Worm (Caenorhabditis elegans) whole organism, young adult: Measurements from ENCODE around the gene ints-6.

ENCODE experiments used
- C06A6.2 ChIP-seq: fragments of 200-800 bp; sonication (Bioruptor generic); conservative IDR thresholded peaks from 2 replicates; pipeline ENCODE4 v1.3.6; 2022; ENCODE audit warnings: missing genetic modification characterization, missing compliant biosample characterization
- D2030.7 ChIP-seq: fragments of 200-800 bp; sonication (Bioruptor generic); IDR thresholded peaks from 2 replicates; pipeline ENCODE4 v1.3.6; 2022; ENCODE audit warnings: missing genetic modification reagents, missing genetic modification characterization, missing compliant biosample characterization
- F33H1.4 ChIP-seq: fragments of 200-800 bp; sonication (Bioruptor generic); IDR thresholded peaks from 2 replicates; pipeline ENCODE4 v1.3.6; 2022; ENCODE audit warnings: missing genetic modification reagents, missing genetic modification characterization, missing compliant biosample characterization
- F37B4.10 ChIP-seq: fragments of 200-800 bp; sonication (Bioruptor generic); IDR thresholded peaks from 2 replicates; pipeline ENCODE4 v1.3.6; 2022; ENCODE audit warnings: missing genetic modification characterization, missing compliant biosample characterization
- F52B5.7 ChIP-seq: sonication (generic microtip); optimal IDR thresholded peaks from 2 replicates; lab custom pipeline; 2016; ENCODE audit warnings: mild to moderate bottlenecking, missing genetic modification characterization, missing compliant biosample characterization
- F57A8.1 ChIP-seq: fragments of 200-800 bp; sonication (Bioruptor generic); optimal IDR thresholded peaks from 2 replicates; lab custom pipeline; 2018; ENCODE audit warnings: mild to moderate bottlenecking, missing genetic modification characterization, moderate library complexity, missing compliant biosample characterization
- T07F8.4 ChIP-seq: sonication (generic microtip); optimal IDR thresholded peaks from 2 replicates; lab custom pipeline; 2016; ENCODE audit warnings: mild to moderate bottlenecking, missing genetic modification characterization, moderate library complexity, missing compliant biosample characterization
- Y53G8AR.9 ChIP-seq: fragments of 200-800 bp; sonication (Bioruptor generic); conservative IDR thresholded peaks from 2 replicates; pipeline ENCODE4 v1.3.6; 2022; ENCODE audit warnings: missing genetic modification reagents, missing genetic modification characterization, missing compliant biosample characterization
- Y56A3A.18 ChIP-seq: fragments of 200-800 bp; sonication (Bioruptor generic); IDR thresholded peaks from 2 replicates; pipeline ENCODE4 v1.3.6; 2022; ENCODE audit warnings: missing genetic modification reagents, missing genetic modification characterization, missing compliant biosample characterization
- Y67H2A.10 ChIP-seq: fragments of 200-800 bp; sonication (Bioruptor generic); conservative IDR thresholded peaks from 2 replicates; pipeline ENCODE4 v1.3.6; 2022; ENCODE audit warnings: missing genetic modification reagents, missing genetic modification characterization, missing compliant biosample characterization
- Y79H2A.3 ChIP-seq: fragments of 200-800 bp; sonication (Bioruptor generic); conservative IDR thresholded peaks from 2 replicates; pipeline ENCODE4 v1.3.6; 2022; ENCODE audit warnings: missing genetic modification reagents, missing genetic modification characterization, missing compliant biosample characterization
- ZK185.1 ChIP-seq: sonication (generic microtip); optimal IDR thresholded peaks from 2 replicates; lab custom pipeline; 2016; ENCODE audit warnings: mild to moderate bottlenecking, missing genetic modification characterization, missing compliant biosample characterization; ENCODE audit not compliant: poor library complexity, severe bottlenecking
- akir-1 ChIP-seq: fragments of 200-800 bp; sonication (Bioruptor generic); optimal IDR thresholded peaks from 2 replicates; lab custom pipeline; 2018; ENCODE audit warnings: mild to moderate bottlenecking, missing genetic modification characterization, moderate library complexity, missing compliant biosample characterization
- attf-3 ChIP-seq: fragments of 200-800 bp; sonication (Bioruptor generic); conservative IDR thresholded peaks from 2 replicates; pipeline ENCODE4 v1.3.6; 2022; ENCODE audit warnings: missing genetic modification reagents, missing genetic modification characterization, missing compliant biosample characterization
- bed-1 ChIP-seq: fragments of 200-800 bp; sonication (Bioruptor generic); IDR thresholded peaks from 2 replicates; pipeline ENCODE4 v1.3.6; 2022; ENCODE audit warnings: missing genetic modification reagents, missing genetic modification characterization, missing compliant biosample characterization
- cebp-1 ChIP-seq, 2 experiments: fragments of 200-800 bp in 1 of 2; sonication (Bioruptor generic) in 1 of 2; sonication (generic microtip) in 1 of 2; IDR thresholded peaks in 1 of 2; optimal IDR thresholded peaks in 1 of 2; 2 replicates each; pipeline versions ENCODE4 v1.3.6 to Lab custom; 2017 to 2022; ENCODE audit warnings: missing compliant biosample characterization in 2 of 2, missing genetic modification characterization in 2 of 2, mild to moderate bottlenecking in 1 of 2, missing genetic modification reagents in 1 of 2, moderate library complexity in 1 of 2
- cebp-2 ChIP-seq: fragments of 200-800 bp; sonication (Bioruptor generic); IDR thresholded peaks from 2 replicates; pipeline ENCODE4 v1.3.6; 2022; ENCODE audit warnings: missing genetic modification characterization, missing compliant biosample characterization
- ceh-27 ChIP-seq: fragments of 200-800 bp; sonication (Bioruptor generic); optimal IDR thresholded peaks from 2 replicates; lab custom pipeline; 2018; ENCODE audit warnings: mild to moderate bottlenecking, missing genetic modification characterization, moderate library complexity, missing compliant biosample characterization
- ceh-58 ChIP-seq: fragments of 200-800 bp; sonication (Bioruptor generic); IDR thresholded peaks from 2 replicates; pipeline ENCODE4 v1.3.6; 2022; ENCODE audit warnings: missing genetic modification characterization, missing compliant biosample characterization
- dpff-1 ChIP-seq: sonication (generic microtip); optimal IDR thresholded peaks from 2 replicates; lab custom pipeline; 2017; ENCODE audit warnings: mild to moderate bottlenecking, missing genetic modification characterization, missing compliant biosample characterization
- efl-1 ChIP-seq: fragments of 150-350 bp; optimal IDR thresholded peaks from 2 replicates; lab custom pipeline; 2014; ENCODE audit warnings: missing biosample characterization, missing genetic modification reagents, missing genetic modification characterization
- ekl-4 ChIP-seq: fragments of 200-800 bp; sonication (Bioruptor generic); IDR thresholded peaks from 2 replicates; pipeline ENCODE4 v1.3.6; 2022; ENCODE audit warnings: missing genetic modification reagents, missing genetic modification characterization, missing compliant biosample characterization
- hlh-12 ChIP-seq: sonication (generic microtip); optimal IDR thresholded peaks from 2 replicates; lab custom pipeline; 2016; ENCODE audit warnings: missing genetic modification characterization, missing compliant biosample characterization
- hmg-20 ChIP-seq: fragments of 200-800 bp; sonication (Bioruptor generic); IDR thresholded peaks from 2 replicates; pipeline ENCODE4 v1.3.6; 2022; ENCODE audit warnings: missing genetic modification reagents, missing genetic modification characterization, missing compliant biosample characterization
- hsf-1 ChIP-seq: fragments of 200-800 bp; sonication (Bioruptor generic); IDR thresholded peaks from 2 replicates; pipeline ENCODE4 v1.3.6; 2022; ENCODE audit warnings: missing genetic modification reagents, missing genetic modification characterization, missing compliant biosample characterization
- let-526 ChIP-seq: fragments of 200-800 bp; sonication (Bioruptor generic); IDR thresholded peaks from 2 replicates; pipeline ENCODE4 v1.3.6; 2022; ENCODE audit warnings: missing genetic modification reagents, missing genetic modification characterization, missing compliant biosample characterization
- let-607 ChIP-seq, 2 experiments: fragments of 200-800 bp in 1 of 2; sonication (Bioruptor generic) in 1 of 2; sonication (generic microtip) in 1 of 2; optimal IDR thresholded peaks; 2 replicates each; lab custom pipeline; 2016 to 2018; ENCODE audit warnings: mild to moderate bottlenecking in 2 of 2, missing compliant biosample characterization in 2 of 2, missing genetic modification characterization in 2 of 2, moderate library complexity in 2 of 2, missing genotype in 1 of 2
- lin-40 ChIP-seq: sonication (generic microtip); optimal IDR thresholded peaks from 2 replicates; lab custom pipeline; 2016; ENCODE audit warnings: missing genetic modification characterization, mild to moderate bottlenecking, missing compliant biosample characterization, missing genotype, missing genetic modification reagents
- lin-54 ChIP-seq: fragments of 200-800 bp; sonication (Bioruptor generic); optimal IDR thresholded peaks from 2 replicates; lab custom pipeline; 2018; ENCODE audit warnings: mild to moderate bottlenecking, missing genetic modification characterization, missing compliant biosample characterization
- lir-1 ChIP-seq: fragments of 200-800 bp; sonication (Bioruptor generic); conservative IDR thresholded peaks from 2 replicates; pipeline ENCODE4 v1.3.6; 2022; ENCODE audit warnings: missing genetic modification reagents, missing genetic modification characterization, missing compliant biosample characterization
- madf-10 ChIP-seq: sonication (generic microtip); optimal IDR thresholded peaks from 2 replicates; lab custom pipeline; 2016; ENCODE audit warnings: mild to moderate bottlenecking, missing genetic modification characterization, missing compliant biosample characterization
- mel-28 ChIP-seq: sonication (generic microtip); optimal IDR thresholded peaks from 2 replicates; lab custom pipeline; 2016; ENCODE audit warnings: borderline replicate concordance, mild to moderate bottlenecking, missing genetic modification characterization, missing compliant biosample characterization
- nfyb-1 ChIP-seq: fragments of 200-800 bp; sonication (Bioruptor generic); IDR thresholded peaks from 2 replicates; pipeline ENCODE4 v1.3.6; 2022; ENCODE audit warnings: missing genetic modification reagents, missing genetic modification characterization, missing compliant biosample characterization
- nhr-179 ChIP-seq: sonication (generic microtip); optimal IDR thresholded peaks from 2 replicates; lab custom pipeline; 2016; ENCODE audit warnings: mild to moderate bottlenecking, missing genetic modification characterization, missing compliant biosample characterization
- repo-1 ChIP-seq: sonication (generic microtip); optimal IDR thresholded peaks from 2 replicates; lab custom pipeline; 2017; ENCODE audit warnings: mild to moderate bottlenecking, missing genetic modification characterization, missing compliant biosample characterization
- rpc-1 ChIP-seq, 2 experiments: fragments of 150-350 bp in 1 of 2; sonication (generic microtip) in 1 of 2; optimal IDR thresholded peaks; 2 replicates each; lab custom pipeline; 2014 to 2018; ENCODE audit warnings: missing biosample characterization in 1 of 2, missing genetic modification characterization in 1 of 2, missing genetic modification reagents in 1 of 2, missing genotype in 1 of 2
- sea-2 ChIP-seq: fragments of 200-800 bp; sonication (Bioruptor generic); IDR thresholded peaks from 2 replicates; pipeline ENCODE4 v1.3.6; 2022; ENCODE audit warnings: missing genetic modification characterization, missing compliant biosample characterization
- snpc-1.1 ChIP-seq: sonication (generic microtip); optimal IDR thresholded peaks from 2 replicates; lab custom pipeline; 2017; ENCODE audit warnings: missing genetic modification characterization, mild to moderate bottlenecking, missing compliant biosample characterization, antibody characterized with exemption, moderate library complexity, missing genotype, missing genetic modification reagents; ENCODE audit not compliant: insufficient read depth
- snpc-1.3 ChIP-seq: sonication (generic microtip); optimal IDR thresholded peaks from 2 replicates; lab custom pipeline; 2017; ENCODE audit warnings: missing genetic modification characterization, mild to moderate bottlenecking, missing compliant biosample characterization, antibody characterized with exemption, moderate library complexity, missing genotype, missing genetic modification reagents; ENCODE audit not compliant: insufficient read depth
- snpc-3.4 ChIP-seq: sonication (generic microtip); optimal IDR thresholded peaks from 2 replicates; lab custom pipeline; 2017; ENCODE audit warnings: missing genetic modification characterization, mild to moderate bottlenecking, missing compliant biosample characterization, antibody characterized with exemption, moderate library complexity, missing genotype, missing genetic modification reagents
- tbx-9 ChIP-seq: sonication (generic microtip); optimal IDR thresholded peaks from 2 replicates; lab custom pipeline; 2016; ENCODE audit warnings: borderline replicate concordance, missing genetic modification characterization, inconsistent platforms, missing compliant biosample characterization
- unc-130 ChIP-seq: sonication (generic microtip); optimal IDR thresholded peaks from 2 replicates; lab custom pipeline; 2016; ENCODE audit warnings: missing genetic modification reagents, missing genetic modification characterization, missing compliant biosample characterization
- ztf-25 ChIP-seq: fragments of 200-800 bp; sonication (Bioruptor generic); IDR thresholded peaks from 2 replicates; pipeline ENCODE4 v1.3.6; 2022; ENCODE audit warnings: missing genetic modification reagents, missing genetic modification characterization, missing compliant biosample characterization

The ints-6 gene

DNA sequence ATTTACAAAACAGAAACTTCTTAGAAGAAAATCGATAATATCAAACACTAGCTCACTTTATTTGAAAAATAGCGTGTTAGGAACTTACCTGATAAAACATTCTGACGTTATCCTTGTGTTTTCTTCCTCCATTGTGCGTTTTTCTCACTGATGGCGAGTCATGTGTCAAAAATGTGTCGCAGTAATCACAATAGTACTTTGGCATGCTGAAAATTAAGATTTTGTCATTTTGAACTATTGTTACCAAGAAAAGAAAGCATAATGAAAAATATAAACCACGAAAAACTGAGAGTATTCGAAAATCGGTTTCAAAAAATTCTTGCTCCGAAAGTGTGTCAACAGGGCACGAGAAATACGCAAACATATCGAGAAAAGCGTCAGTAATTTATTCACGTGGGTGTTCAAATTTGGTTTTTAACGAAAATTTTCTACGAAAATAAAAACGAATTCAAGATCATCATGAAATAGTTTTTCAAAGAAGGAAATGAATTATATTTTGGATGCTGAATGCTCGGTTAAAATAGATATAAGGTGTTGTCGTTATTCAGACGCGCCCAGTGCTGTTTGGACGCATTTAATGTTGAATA is 3.8 kb upstream of the ints-6 start, which contains the start of gene snrp-3 (continued):
- TF ChIP-seq nfyb-1 (GFP tag; lab: Robert Waterston, UW): peak; percentile 73
- TF ChIP-seq cebp-1 (GFP tag; IDR thresholded peaks at IDR 0.05; lab: Robert Waterston, UW): no peak
- peak; percentile 75 for TF ChIP-seq cebp-1 (tag; optimal IDR thresholded peaks at IDR 0.05; lab: Kevin White, UChicago)
- no peak for TF ChIP-seq rpc-1 (optimal IDR thresholded peaks at IDR 0.05; lab: Kevin White, UChicago)
- TF ChIP-seq rpc-1 (tag; optimal IDR thresholded peaks at IDR 0.05; lab: Kevin White, UChicago): no peak
- TF ChIP-seq lin-54 (GFP tag; lab: Kevin White, UChicago): peak; percentile 95
- no peak for TF ChIP-seq T07F8.4 (tag; lab: Kevin White, UChicago)
- no peak for TF ChIP-seq cebp-2 (GFP tag; lab: Robert Waterston, UW)
- no peak for TF ChIP-seq sea-2 (GFP tag; lab: Robert Waterston, UW)
- TF ChIP-seq madf-10 (tag; lab: Kevin White, UChicago): peak; percentile 42
- 0 out of 2 replicates have a peak, but pooled peaks have one; percentile 34 for TF ChIP-seq C06A6.2 (GFP tag; lab: Robert Waterston, UW)
- no peak for TF ChIP-seq nhr-179
- peak; percentile 59 for TF ChIP-seq snpc-1.3 (tag; lab: Kevin White, UChicago)
- TF ChIP-seq F52B5.7 (tag; lab: Kevin White, UChicago): no peak
- peak; percentile 76 for TF ChIP-seq ZK185.1 (tag; lab: Kevin White, UChicago)
- TF ChIP-seq akir-1 (GFP tag; lab: Kevin White, UChicago): no peak
- TF ChIP-seq F37B4.10 (GFP tag; lab: Robert Waterston, UW): no peak
- TF ChIP-seq repo-1: peak; percentile 25
- peak; percentile 89; the same call in 1 of the 2 replicates for TF ChIP-seq Y53G8AR.9
- peak; percentile 32; the same call in 1 of the 2 replicates for TF ChIP-seq hsf-1
- no peak for TF ChIP-seq let-526
- peak; percentile 69 for TF ChIP-seq efl-1 (GFP tag; lab: Kevin White, UChicago)
- no peak for TF ChIP-seq ceh-27 (GFP tag; lab: Kevin White, UChicago)
- TF ChIP-seq snpc-1.1: peak; percentile 1
- peak; percentile 81 for TF ChIP-seq lin-40 (tag; lab: Kevin White, UChicago)
- peak in 1 of 2 experiments; percentile 12 for TF ChIP-seq let-607 (tag; optimal IDR thresholded peaks at IDR 0.05; lab: Kevin White, UChicago)
- TF ChIP-seq mel-28 (tag; lab: Kevin White, UChicago): no peak
- no peak for TF ChIP-seq bed-1 (GFP tag; lab: Robert Waterston, UW)
- 0 out of 2 replicates have a peak, but pooled peaks have one; percentile 13 for TF ChIP-seq lir-1 (GFP tag; lab: Robert Waterston, UW)
- TF ChIP-seq Y79H2A.3 (GFP tag; lab: Robert Waterston, UW): 0 out of 2 replicates have a peak, but pooled peaks have one; percentile 44
- no peak for TF ChIP-seq hlh-12 (tag; lab: Kevin White, UChicago)
- TF ChIP-seq F33H1.4 (GFP tag; lab: Robert Waterston, UW): peak; percentile 67
- TF ChIP-seq snpc-3.4 (tag; lab: Kevin White, UChicago): no peak
- peak; percentile 73 for TF ChIP-seq hmg-20 (GFP tag; lab: Robert Waterston, UW)
- peak; percentile 59; the same call in 1 of the 2 replicates for TF ChIP-seq attf-3 (GFP tag; lab: Robert Waterston, UW)
- TF ChIP-seq ekl-4 (GFP tag; lab: Robert Waterston, UW): peak; percentile 52; the same call in 1 of the 2 replicates
- peak; percentile 71 for TF ChIP-seq D2030.7 (GFP tag; lab: Robert Waterston, UW)
- TF ChIP-seq, all 124 proteins: peak for 42

DNA sequence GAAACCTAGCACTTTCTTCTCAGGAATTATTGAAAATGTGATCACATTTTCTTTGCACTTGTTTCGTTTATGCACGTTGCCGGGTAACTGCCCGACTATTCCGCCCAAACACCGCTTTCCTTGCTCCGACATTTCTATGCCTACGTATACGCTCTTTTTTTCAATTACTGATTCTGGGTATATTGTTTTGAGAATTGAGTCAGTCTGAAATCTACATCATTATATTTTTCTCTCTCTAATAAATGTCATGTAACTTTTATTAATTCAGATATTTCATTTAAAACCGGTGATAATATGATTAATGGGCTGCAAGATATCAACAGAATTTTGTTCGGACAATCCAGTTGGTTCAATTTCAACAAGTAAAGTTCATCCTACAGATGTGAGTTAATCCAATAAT is 5.9 kb downstream of the ints-6 start, which contains the start of gene ttll-11:
Gene ttll-11, plus strand, starts transcription at position 301 of the 400 bp plus-strand sequence.
- TF ChIP-seq sea-2 (GFP tag; lab: Robert Waterston, UW): no peak
- no peak for TF ChIP-seq dpff-1 (tag; lab: Kevin White, UChicago)
- TF ChIP-seq Y56A3A.18 (GFP tag; lab: Robert Waterston, UW): no peak
- no peak for TF ChIP-seq Y67H2A.10 (GFP tag; lab: Robert Waterston, UW)
- TF ChIP-seq ztf-25 (GFP tag; lab: Robert Waterston, UW): no peak
- no peak for TF ChIP-seq F57A8.1
- no peak for TF ChIP-seq ceh-58 (GFP tag; lab: Robert Waterston, UW)
- no peak for TF ChIP-seq unc-130
- no peak for TF ChIP-seq tbx-9
- no peak for TF ChIP-seq nhr-179
